Worm (Caenorhabditis elegans) whole organism, L2 larva: ENCODE data around the gene srh-122.
A peak's percentile ranks its signal among the peaks of the same experiment; 100 is the strongest.

ENCODE experiments used
- C34F6.9 ChIP-seq: fragments of 150-350 bp; optimal IDR thresholded peaks from 2 replicates; lab custom pipeline; 2014; ENCODE audit warnings: missing biosample characterization, missing genetic modification characterization
- Y55F3AM.14 ChIP-seq: fragments of 200-800 bp; sonication (Bioruptor generic); optimal IDR thresholded peaks from 2 replicates; lab custom pipeline; 2018; ENCODE audit warnings: mild to moderate bottlenecking, missing genetic modification characterization, missing compliant biosample characterization
- ZK546.5 ChIP-seq: sonication (generic microtip); optimal IDR thresholded peaks from 2 replicates; lab custom pipeline; 2017; ENCODE audit warnings: missing biosample characterization, missing genetic modification characterization
- alr-1 ChIP-seq: fragments of 150-350 bp; optimal IDR thresholded peaks from 2 replicates; lab custom pipeline; 2014; ENCODE audit warnings: missing biosample characterization, missing genetic modification characterization
- aly-2 ChIP-seq: fragments of 150-350 bp; optimal IDR thresholded peaks from 2 replicates; lab custom pipeline; 2014; ENCODE audit warnings: missing biosample characterization, missing genetic modification characterization
- ama-1 ChIP-seq: fragments of 150-350 bp; optimal IDR thresholded peaks from 2 replicates; lab custom pipeline; 2018; ENCODE audit warnings: inconsistent platforms
- blmp-1 ChIP-seq: sonication (generic microtip); optimal IDR thresholded peaks from 2 replicates; lab custom pipeline; 2017; ENCODE audit warnings: missing genetic modification characterization, mild to moderate bottlenecking, missing compliant biosample characterization, antibody characterized with exemption, moderate library complexity; ENCODE audit not compliant: insufficient read depth
- dmd-4 ChIP-seq: sonication (generic microtip); optimal IDR thresholded peaks from 2 replicates; lab custom pipeline; 2017; ENCODE audit warnings: missing biosample characterization, missing genetic modification characterization
- elt-1 ChIP-seq: fragments of 150-350 bp; optimal IDR thresholded peaks from 2 replicates; lab custom pipeline; 2014; ENCODE audit warnings: missing biosample characterization, missing genetic modification characterization
- fos-1 ChIP-seq: fragments of 150-350 bp; optimal IDR thresholded peaks from 2 replicates; lab custom pipeline; 2014; ENCODE audit warnings: missing biosample characterization, missing genetic modification characterization
- gmeb-1 ChIP-seq: fragments of 150-350 bp; optimal IDR thresholded peaks from 2 replicates; lab custom pipeline; 2014; ENCODE audit warnings: missing biosample characterization, missing genetic modification characterization
- lin-39 ChIP-seq: fragments of 150-350 bp; optimal IDR thresholded peaks from 2 replicates; lab custom pipeline; 2014; ENCODE audit warnings: missing biosample characterization, missing genetic modification reagents, missing genetic modification characterization
- lsy-2 ChIP-seq, 2 experiments: fragments of 150-350 bp in 1 of 2; sonication (generic microtip) in 1 of 2; optimal IDR thresholded peaks; 2 replicates each; lab custom pipeline; 2014 to 2017; ENCODE audit warnings: missing biosample characterization in 2 of 2, missing genetic modification characterization in 2 of 2
- mbf-1 ChIP-seq: sonication (generic microtip); optimal IDR thresholded peaks from 2 replicates; lab custom pipeline; 2017; ENCODE audit warnings: missing biosample characterization, missing genetic modification characterization
- mdl-1 ChIP-seq, 2 experiments: fragments of 150-350 bp in 1 of 2; sonication (generic microtip) in 1 of 2; optimal IDR thresholded peaks; 2 replicates each; lab custom pipeline; 2017; ENCODE audit warnings: missing biosample characterization in 2 of 2, missing genetic modification characterization in 2 of 2
- nhr-11 ChIP-seq: fragments of 150-350 bp; optimal IDR thresholded peaks from 2 replicates; lab custom pipeline; 2014; ENCODE audit warnings: missing biosample characterization, missing genetic modification characterization
- nhr-12 ChIP-seq: fragments of 150-350 bp; optimal IDR thresholded peaks from 2 replicates; lab custom pipeline; 2014; ENCODE audit warnings: missing biosample characterization, missing genetic modification characterization
- nhr-129 ChIP-seq: fragments of 150-350 bp; optimal IDR thresholded peaks from 2 replicates; lab custom pipeline; 2014; ENCODE audit warnings: missing biosample characterization, missing genetic modification characterization
- nhr-23 ChIP-seq: fragments of 150-350 bp; optimal IDR thresholded peaks from 2 replicates; lab custom pipeline; 2014; ENCODE audit warnings: missing biosample characterization, missing genetic modification reagents, missing genetic modification characterization
- nhr-25 ChIP-seq: fragments of 150-350 bp; sonication (generic microtip); optimal IDR thresholded peaks from 3 replicates; lab custom pipeline; 2014; ENCODE audit warnings: missing biosample characterization, missing genetic modification characterization
- nhr-6 ChIP-seq: fragments of 150-350 bp; optimal IDR thresholded peaks from 2 replicates; lab custom pipeline; 2014; ENCODE audit warnings: missing biosample characterization, missing genetic modification characterization
- nhr-77 ChIP-seq: fragments of 150-350 bp; optimal IDR thresholded peaks from 2 replicates; lab custom pipeline; 2014; ENCODE audit warnings: missing biosample characterization, missing genetic modification characterization
- sem-4 ChIP-seq: fragments of 150-350 bp; optimal IDR thresholded peaks from 2 replicates; lab custom pipeline; 2014; ENCODE audit warnings: missing biosample characterization, missing genetic modification reagents, missing genetic modification characterization
- sma-3 ChIP-seq: sonication (generic microtip); optimal IDR thresholded peaks from 2 replicates; lab custom pipeline; 2016; ENCODE audit warnings: missing genetic modification reagents, missing genetic modification characterization, missing compliant biosample characterization
- sma-9 ChIP-seq, 2 experiments: fragments of 150-350 bp in 1 of 2; sonication (generic microtip) in 1 of 2; optimal IDR thresholded peaks; 2 replicates each; lab custom pipeline; 2014 to 2016; ENCODE audit warnings: missing genetic modification characterization in 2 of 2, mild to moderate bottlenecking in 1 of 2, missing biosample characterization in 1 of 2, missing compliant biosample characterization in 1 of 2, missing genetic modification reagents in 1 of 2, moderate library complexity in 1 of 2
- unc-55 ChIP-seq: fragments of 150-350 bp; sonication (generic microtip); optimal IDR thresholded peaks from 3 replicates; lab custom pipeline; 2014; ENCODE audit warnings: missing biosample characterization, missing genetic modification reagents, missing genetic modification characterization
- unc-62 ChIP-seq: fragments of 150-350 bp; optimal IDR thresholded peaks from 2 replicates; lab custom pipeline; 2014; ENCODE audit warnings: missing biosample characterization, missing genetic modification reagents, missing genetic modification characterization
- ztf-11 ChIP-seq: sonication (generic microtip); optimal IDR thresholded peaks from 2 replicates; lab custom pipeline; 2017; ENCODE audit warnings: missing biosample characterization, missing genetic modification characterization

Gene srh-122

ce11 chrV:15377903-15378302 lies at the start of gene srh-122:
Gene srh-122, minus strand, starts transcription at chrV:15378003.
- TF ChIP-seq gmeb-1 (no peak), elt-1 (no peak), nhr-77 (tag; lab: Kevin White, UChicago) (no peak), nhr-11 (tag; lab: Kevin White, UChicago) (no peak), nhr-25 (no peak), unc-55 (GFP tag; lab: Kevin White, UChicago) (no peak), mdl-1 (tag; optimal IDR thresholded peaks at IDR 0.05; lab: Kevin White, UChicago) (no peak), alr-1 (tag; lab: Kevin White, UChicago) (no peak), lsy-2 (tag; optimal IDR thresholded peaks at IDR 0.05; lab: Kevin White, UChicago) (no peak), nhr-23 (tag; lab: Kevin White, UChicago) (no peak), nhr-12 (tag; lab: Kevin White, UChicago) (no peak), Y55F3AM.14 (no peak)

DNA sequence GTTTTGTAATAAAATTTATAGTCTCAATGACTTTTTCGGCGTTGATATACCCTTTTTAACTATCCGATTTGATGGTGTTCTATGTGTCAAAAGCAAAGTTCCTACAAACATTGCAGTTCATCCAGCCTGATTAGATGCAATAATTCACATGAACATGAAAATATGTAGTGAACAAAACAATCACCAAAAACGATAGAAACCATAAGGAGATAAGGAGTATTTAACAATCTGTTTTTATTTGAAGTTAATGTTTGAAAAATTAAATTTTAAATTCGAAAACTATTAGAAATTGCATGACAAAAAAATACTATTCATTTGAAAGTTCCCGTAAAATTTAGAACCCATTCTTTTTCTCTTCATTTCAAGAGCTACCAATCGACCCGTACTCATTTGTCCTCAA lies 49.1 kb upstream of the srh-122 start, which contains the start of gene fbxa-209:
TSS of gene fbxa-209 (minus strand) at position 101 of the 400 bp plus-strand sequence.
- TF ChIP-seq aly-2 (tag; lab: Kevin White, UChicago) (no peak), ZK546.5 (tag; lab: Kevin White, UChicago) (no peak), ztf-11 (no peak), nhr-12 (tag; lab: Kevin White, UChicago) (no peak), nhr-129 (no peak)

DNA sequence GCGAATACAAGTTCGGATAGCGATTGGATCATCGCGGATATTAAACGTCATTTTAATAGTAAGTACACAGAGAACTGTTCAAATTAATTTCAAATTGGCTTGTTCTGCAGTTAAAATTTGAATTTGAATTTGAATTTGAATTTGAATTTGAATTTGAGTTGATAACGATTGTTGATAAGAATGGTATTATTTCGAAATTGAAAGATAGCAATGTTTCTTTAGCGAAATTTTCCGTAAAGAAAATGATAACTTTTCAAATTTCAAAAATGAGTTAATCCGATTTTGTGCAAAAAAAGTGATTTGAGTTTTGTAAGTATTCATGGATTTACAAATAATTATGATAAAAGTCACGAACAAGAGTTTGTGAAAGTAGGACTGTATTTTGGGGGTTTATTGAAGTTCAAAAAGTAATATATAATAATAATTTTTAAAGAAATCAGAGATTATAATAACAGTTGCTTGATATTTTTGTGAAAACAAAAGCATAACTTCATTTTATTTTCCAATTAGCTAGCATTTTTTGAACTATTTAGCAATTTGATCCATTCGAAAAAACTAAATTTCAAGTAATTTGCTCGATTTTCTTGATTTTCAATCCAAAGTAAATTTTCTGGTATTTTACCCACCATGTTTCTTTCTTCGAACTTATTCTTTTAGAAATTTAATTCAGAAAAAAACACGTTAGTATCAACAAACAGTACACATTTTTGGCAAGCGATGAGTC lies 47.7 kb upstream of the srh-122 start, which contains the start of gene Y36E3A.2:
TSS of gene Y36E3A.2 (plus strand) at position 674 of the 724 bp plus-strand sequence.
- TF ChIP-seq mbf-1 (no peak), fos-1 (peak; percentile 48)

DNA sequence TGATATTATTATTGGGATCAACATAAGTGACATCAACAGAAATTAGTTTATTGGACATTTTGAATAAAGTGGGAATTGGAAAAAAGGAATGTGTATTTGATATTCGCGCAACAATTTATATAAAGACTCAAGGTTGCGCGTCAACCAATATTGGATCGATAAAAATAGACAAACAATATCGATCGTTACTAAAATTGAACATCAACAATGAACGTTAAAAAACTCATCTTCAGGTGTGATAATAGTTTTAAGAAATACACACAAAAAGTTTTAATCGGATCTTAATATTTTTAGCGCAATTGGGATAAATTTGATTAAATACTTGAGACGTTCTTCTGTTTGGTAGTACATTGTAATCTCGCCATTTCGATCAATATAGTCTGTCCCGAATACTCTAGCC lies 45.8 kb upstream of the srh-122 start, which contains the start of gene fbxa-104:
TSS of gene fbxa-104 (minus strand) at position 83 of the 400 bp plus-strand sequence.
- no peak for TF ChIP-seq sma-9 (GFP tag; optimal IDR thresholded peaks at IDR 0.05; lab: Kevin White, UChicago)
- TF ChIP-seq sma-9 (tag; optimal IDR thresholded peaks at IDR 0.05; lab: Kevin White, UChicago): no peak
- no peak for TF ChIP-seq sma-3
- TF ChIP-seq blmp-1 (tag; lab: Kevin White, UChicago): no peak
- no peak for TF ChIP-seq ZK546.5 (tag; lab: Kevin White, UChicago)
- no peak for TF ChIP-seq nhr-6 (tag; lab: Kevin White, UChicago)

DNA sequence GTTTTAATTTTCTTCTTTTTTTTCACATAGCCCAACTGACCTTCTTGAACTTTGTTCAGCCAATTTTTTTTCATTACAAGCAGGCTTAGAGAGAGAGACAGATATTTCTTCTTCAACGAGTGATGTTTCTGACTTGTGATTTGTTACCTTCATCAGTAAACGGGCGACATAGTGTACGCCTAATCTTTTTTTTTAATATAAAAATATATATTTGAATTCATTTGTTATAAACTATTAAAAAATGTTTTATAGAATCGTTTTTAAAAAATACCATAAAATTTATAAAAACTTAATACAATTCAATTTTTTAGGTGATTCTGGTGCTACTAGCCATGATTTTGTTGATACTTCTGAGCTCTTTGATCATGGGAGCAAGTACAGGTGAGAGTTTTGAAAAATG lies 40.0 kb upstream of the srh-122 start, which contains the start of gene T06E6.10:
TSS of gene T06E6.10 (plus strand) at position 301 of the 400 bp plus-strand sequence.
- TF ChIP-seq nhr-12 (tag; lab: Kevin White, UChicago) (no peak), C34F6.9 (no peak), alr-1 (tag; lab: Kevin White, UChicago) (no peak), aly-2 (tag; lab: Kevin White, UChicago) (no peak), unc-62 (no peak), ZK546.5 (tag; lab: Kevin White, UChicago) (no peak), unc-55 (GFP tag; lab: Kevin White, UChicago) (no peak)

DNA sequence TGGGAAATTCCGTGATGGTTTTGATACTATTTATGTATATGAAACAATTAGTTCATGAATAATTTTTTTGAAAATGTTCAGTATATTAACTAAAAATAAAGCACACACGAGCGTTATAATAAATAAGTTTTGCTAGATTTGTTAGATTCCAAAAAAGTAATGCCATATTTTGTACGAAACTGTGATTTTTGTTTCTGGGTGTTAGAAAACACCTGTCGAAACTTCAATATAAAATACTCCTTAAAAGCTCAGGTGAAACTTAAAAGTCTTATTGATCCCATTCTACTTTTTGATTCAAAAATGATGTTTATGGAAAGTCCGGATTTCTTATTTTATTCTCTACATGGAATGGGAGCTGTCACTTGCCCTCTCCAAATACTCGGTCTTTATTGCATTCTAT lies 38.1 kb upstream of the srh-122 start, which contains the start of gene srh-265:
TSS of gene srh-265 (plus strand) at position 301 of the 400 bp plus-strand sequence.
- no peak for TF ChIP-seq nhr-11 (tag; lab: Kevin White, UChicago)
- no peak for TF ChIP-seq lsy-2 (tag; optimal IDR thresholded peaks at IDR 0.05; lab: Kevin White, UChicago)
- TF ChIP-seq mdl-1 (tag; optimal IDR thresholded peaks at IDR 0.05; lab: Kevin White, UChicago): no peak
- no peak for TF ChIP-seq sma-3
- TF ChIP-seq blmp-1 (tag; lab: Kevin White, UChicago): no peak
- no peak for TF ChIP-seq dmd-4
- no peak for TF ChIP-seq nhr-6 (tag; lab: Kevin White, UChicago)
- TF ChIP-seq nhr-25: no peak
- TF ChIP-seq unc-62: no peak
- TF ChIP-seq sem-4: no peak

DNA sequence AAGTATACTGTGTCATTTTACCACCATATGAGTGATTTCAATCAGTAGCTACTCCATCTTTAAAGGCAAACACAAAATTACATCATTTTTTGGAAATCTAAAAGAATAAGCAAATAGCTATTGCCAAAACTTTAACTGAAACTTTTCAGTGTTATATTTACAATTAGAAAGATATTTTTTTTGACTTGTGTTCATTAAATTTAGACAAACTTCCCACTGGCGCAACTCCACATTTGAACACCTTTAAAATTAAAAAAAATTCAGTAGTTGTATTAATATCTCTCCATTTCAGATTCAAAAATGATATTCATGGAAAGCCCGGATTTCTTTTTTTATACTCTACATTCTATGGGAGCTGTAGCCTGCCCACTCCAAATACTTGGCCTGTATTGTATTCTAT lies 36.0 kb upstream of the srh-122 start, which contains the start of gene srh-264:
TSS of gene srh-264 (plus strand) at position 301 of the 400 bp plus-strand sequence.
- TF ChIP-seq ama-1 (lab: Kevin White, UChicago) (no peak), mdl-1 (tag; optimal IDR thresholded peaks at IDR 0.05; lab: Kevin White, UChicago) (no peak), gmeb-1 (no peak), lin-39 (tag; lab: Kevin White, UChicago) (no peak), ZK546.5 (tag; lab: Kevin White, UChicago) (no peak)
